Worm (Caenorhabditis elegans): ENCODE results near the gene chil-13.

chil-13 gene

ce11 chrII:9398370-9398901 lies 39.7 kb downstream of the chil-13 start, which contains the start of the genes Y51B9A.14 and Y51B9A.8:
Gene Y51B9A.14 (minus strand): TSS chrII:9398470.
Gene Y51B9A.8 (plus strand): TSS chrII:9398851.
- TF ChIP-seq pat-9 (tag; optimal IDR thresholded peaks at IDR 0.05) (no peak), tbx-7 (tag; optimal IDR thresholded peaks at IDR 0.05) (no peak), K09A11.1 (tag; optimal IDR thresholded peaks at IDR 0.05; ENCODE audit: insufficient read depth) (no peak), ceh-6 (GFP tag; optimal IDR thresholded peaks at IDR 0.05) (no peak), F13H6.1 (tag; optimal IDR thresholded peaks at IDR 0.05) (no peak), pros-1 (tag; optimal IDR thresholded peaks at IDR 0.05) (no peak), nhr-11 (tag; optimal IDR thresholded peaks at IDR 0.05) (no peak)

- TF ChIP-seq pag-3 (tag; optimal IDR thresholded peaks at IDR 0.05; ENCODE audit: borderline replicate concordance) (no peak), ceh-34 (tag; optimal IDR thresholded peaks at IDR 0.05) (no peak), pat-9 (tag; optimal IDR thresholded peaks at IDR 0.05) (no peak), syd-9 (tag; optimal IDR thresholded peaks at IDR 0.05) (no peak), unc-55 (GFP tag; optimal IDR thresholded peaks at IDR 0.05) (no peak), ceh-31 (tag; optimal IDR thresholded peaks at IDR 0.05) (no peak), hlh-13 (GFP tag; optimal IDR thresholded peaks at IDR 0.05) (no peak), C08G9.2 (tag; optimal IDR thresholded peaks at IDR 0.05) (no peak), mec-3 (tag; optimal IDR thresholded peaks at IDR 0.05; ENCODE audit: borderline replicate concordance) (no peak), fkh-10 (GFP tag; optimal IDR thresholded peaks at IDR 0.05) (no peak)
Observed at ce11 chrII:9397496-9397895, 40.6 kb downstream of the chil-13 start, which contains the start of gene Y51B9A.9. Gene Y51B9A.9 (minus strand): TSS chrII:9397596.

- TF ChIP-seq ceh-14 (tag; optimal IDR thresholded peaks at IDR 0.05) (no peak), ceh-48 (tag; optimal IDR thresholded peaks at IDR 0.05) (no peak), rnt-1 (tag; optimal IDR thresholded peaks at IDR 0.05) (no peak), ceh-31 (tag; optimal IDR thresholded peaks at IDR 0.05) (no peak), pat-9 (tag; optimal IDR thresholded peaks at IDR 0.05) (no peak), tbx-2 (tag; optimal IDR thresholded peaks at IDR 0.05) (no peak), mec-3 (tag; optimal IDR thresholded peaks at IDR 0.05; ENCODE audit: borderline replicate concordance) (no peak)
Observed at ce11 chrII:9392724-9393123, 45.4 kb downstream of the chil-13 start, which contains the start of gene lido-17. Gene lido-17 (minus strand): TSS chrII:9392824.
